Fruit fly (Drosophila melanogaster): ENCODE results near the gene SdhBL.
A peak's percentile ranks its signal among the peaks of the same experiment; 100 is the strongest.

SdhBL gene

dm6 chrX:18869489-18870132 is 24.6 kb upstream of the SdhBL start (continued):
- no peak for TF ChIP-seq CG17802 (tag; optimal IDR thresholded peaks at IDR 0.05)
- peak; percentile 14 for TF ChIP-seq CG8388 (GFP tag; optimal IDR thresholded peaks at IDR 0.05)
- TF ChIP-seq CG2199 (GFP tag; IDR thresholded peaks at IDR 0.05) = 0 out of 3 replicates have a peak, but pooled peaks have one; percentile 50
- TF ChIP-seq CG10979 (tag; optimal IDR thresholded peaks at IDR 0.05) = peak; percentile 32
- no peak for TF ChIP-seq CG10274 (GFP tag; optimal IDR thresholded peaks at IDR 0.05)
- TF ChIP-seq CG14667 (GFP tag; IDR thresholded peaks at IDR 0.05) = peak; percentile 66
- no peak for TF ChIP-seq CG17186 (GFP tag; optimal IDR thresholded peaks at IDR 0.05)
- peak; percentile 12 for TF ChIP-seq jumu (GFP tag; optimal IDR thresholded peaks at IDR 0.05)
- peak; percentile 9 for TF ChIP-seq Mes4 (GFP tag; optimal IDR thresholded peaks at IDR 0.05)
- no peak for TF ChIP-seq D (optimal IDR thresholded peaks at IDR 0.05)
- TF ChIP-seq D (GFP tag; optimal IDR thresholded peaks at IDR 0.05) = peak; percentile 39
- TF ChIP-seq CG1233 (GFP tag; optimal IDR thresholded peaks at IDR 0.05) = peak; percentile 33
- TF ChIP-seq CG14860 (GFP tag; IDR thresholded peaks at IDR 0.05; ENCODE audit: partially characterized antibody) = no peak
- no peak for TF ChIP-seq Adf1 (GFP tag; IDR thresholded peaks at IDR 0.05)
- no peak for TF ChIP-seq CG7839 (tag; optimal IDR thresholded peaks at IDR 0.05)
- TF ChIP-seq Antp (GFP tag; optimal IDR thresholded peaks at IDR 0.05) = peak; percentile 41
- 0 out of 3 replicates have a peak, but pooled peaks have one; percentile 26 for TF ChIP-seq CG7357 (GFP tag; IDR thresholded peaks at IDR 0.05)
- no peak for TF ChIP-seq CG10959 (GFP tag; IDR thresholded peaks at IDR 0.05)
- TF ChIP-seq cwo (GFP tag; optimal IDR thresholded peaks at IDR 0.05) = peak; percentile 15
- TF ChIP-seq fru (optimal IDR thresholded peaks at IDR 0.05) = no peak
- TF ChIP-seq Pdp1 (GFP tag; optimal IDR thresholded peaks at IDR 0.05) = peak; percentile 12 to 47
- peak; percentile 27 for TF ChIP-seq CG18262 (tag; optimal IDR thresholded peaks at IDR 0.05)
- no peak for TF ChIP-seq CTCF (GFP tag; optimal IDR thresholded peaks at IDR 0.05)
- TF ChIP-seq CG13296 (GFP tag; optimal IDR thresholded peaks at IDR 0.05) = peak; percentile 43
- no peak for TF ChIP-seq CG4707 (GFP tag; optimal IDR thresholded peaks at IDR 0.05)
- TF ChIP-seq CHES-1-like (GFP tag; optimal IDR thresholded peaks at IDR 0.05) = no peak
- TF ChIP-seq CG32767 (GFP tag; IDR thresholded peaks at IDR 0.05) = peak; percentile 60; the same call in 1 of the 2 replicates
- peak; percentile 6 for TF ChIP-seq ATbp (GFP tag; optimal IDR thresholded peaks at IDR 0.05)
- TF ChIP-seq CG10366 (GFP tag; IDR thresholded peaks at IDR 0.05) = peak; percentile 56
- no peak for TF ChIP-seq bbx (GFP tag; IDR thresholded peaks at IDR 0.05; ENCODE audit: partially characterized antibody)
- no peak for TF ChIP-seq BEAF-32 (GFP tag; optimal IDR thresholded peaks at IDR 0.05)
- no peak for TF ChIP-seq CrebB (tag; optimal IDR thresholded peaks at IDR 0.05)
- TF ChIP-seq esg (GFP tag; conservative IDR thresholded peaks at IDR 0.05) = peak; percentile 58
- TF ChIP-seq otp (GFP tag; IDR thresholded peaks at IDR 0.05) = 0 out of 3 replicates have a peak, but pooled peaks have one; percentile 41
- TF ChIP-seq CG1024 (GFP tag; IDR thresholded peaks at IDR 0.05) = peak; percentile 47; the same call in 1 of the 2 replicates
- peak; percentile 37 for TF ChIP-seq tin (GFP tag; optimal IDR thresholded peaks at IDR 0.05)
- TF ChIP-seq tap (tag; optimal IDR thresholded peaks at IDR 0.05) = no peak
- peak; percentile 25 for TF ChIP-seq Blimp-1 (GFP tag; optimal IDR thresholded peaks at IDR 0.05)
- TF ChIP-seq zfh1 (GFP tag; IDR thresholded peaks at IDR 0.05) = peak; percentile 49; the same call in 1 of the 3 replicates
- TF ChIP-seq trem (tag; optimal IDR thresholded peaks at IDR 0.05) = no peak
- TF ChIP-seq nmo (GFP tag; optimal IDR thresholded peaks at IDR 0.05) = peak; percentile 45
- no peak for TF ChIP-seq pan (optimal IDR thresholded peaks at IDR 0.05)
- peak in 1 of 2 experiments; percentile 72 for TF ChIP-seq pan (GFP tag; optimal IDR thresholded peaks at IDR 0.05 in 1 of 2, IDR thresholded peaks at IDR 0.05 in 1 of 2)
- TF ChIP-seq CG11723 (GFP tag; optimal IDR thresholded peaks at IDR 0.05) = no peak
- TF ChIP-seq CG17912 (GFP tag; optimal IDR thresholded peaks at IDR 0.05) = no peak
- TF ChIP-seq CG10321 (GFP tag; IDR thresholded peaks at IDR 0.05) = no peak
- TF ChIP-seq Dbx (GFP tag; IDR thresholded peaks at IDR 0.05) = no peak
- TF ChIP-seq CG32772 (GFP tag; IDR thresholded peaks at IDR 0.05) = 0 out of 2 replicates have a peak, but pooled peaks have one; percentile 17
- no peak for TF ChIP-seq ftz-f1 (GFP tag; optimal IDR thresholded peaks at IDR 0.05)
- peak; percentile 18 for TF ChIP-seq CG2712 (tag; optimal IDR thresholded peaks at IDR 0.05)
- peak; percentile 92 for TF ChIP-seq CG34422 (GFP tag; IDR thresholded peaks at IDR 0.05)

All from whole organism, embryonic.